Worm (Caenorhabditis elegans) whole organism, L4 larva: ENCODE data around the gene best-4.

Experiments used
- F49E8.2 ChIP-seq: sonication (generic microtip); optimal IDR thresholded peaks from 2 replicates; lab custom pipeline; 2016; ENCODE audit warnings: missing compliant biosample characterization, mild to moderate bottlenecking, missing genetic modification characterization, borderline replicate concordance
- Y5F2A.4 ChIP-seq: fragments of 200-800 bp; sonication (Bioruptor generic); optimal IDR thresholded peaks from 2 replicates; lab custom pipeline; 2018; ENCODE audit warnings: mild to moderate bottlenecking, missing genetic modification characterization, missing compliant biosample characterization
- ZK546.5 ChIP-seq, 2 experiments: sonication (generic microtip); optimal IDR thresholded peaks; 2 replicates each; lab custom pipeline; 2017; ENCODE audit warnings: missing biosample characterization in 2 of 2, missing genetic modification characterization in 2 of 2
- ama-1 ChIP-seq: fragments of 150-350 bp; optimal IDR thresholded peaks from 2 replicates; lab custom pipeline; 2014; ENCODE audit warnings: inconsistent platforms, mixed read lengths
- arid-1 ChIP-seq: fragments of 200-800 bp; sonication (Bioruptor generic); conservative IDR thresholded peaks from 2 replicates; pipeline ENCODE4 v1.3.6; 2022; ENCODE audit warnings: missing genetic modification reagents, missing genetic modification characterization, missing compliant biosample characterization
- ceh-62 ChIP-seq: sonication (generic microtip); optimal IDR thresholded peaks from 2 replicates; lab custom pipeline; 2017; ENCODE audit warnings: missing biosample characterization, missing genetic modification characterization
- hlh-30 ChIP-seq: sonication (generic microtip); optimal IDR thresholded peaks from 2 replicates; lab custom pipeline; 2017; ENCODE audit warnings: antibody characterized with exemption, mild to moderate bottlenecking, missing genetic modification characterization, missing compliant biosample characterization; ENCODE audit not compliant: insufficient read depth
- lin-39 ChIP-seq: fragments of 150-350 bp; optimal IDR thresholded peaks from 2 replicates; lab custom pipeline; 2014; ENCODE audit warnings: missing biosample characterization, missing genetic modification reagents, missing genetic modification characterization
- lsy-2 ChIP-seq, 2 experiments: fragments of 150-350 bp in 1 of 2; sonication (generic microtip) in 1 of 2; optimal IDR thresholded peaks; 2 replicates each; lab custom pipeline; 2014 to 2017; ENCODE audit warnings: missing biosample characterization in 2 of 2, missing genetic modification characterization in 2 of 2
- nhr-11 ChIP-seq: fragments of 150-350 bp; optimal IDR thresholded peaks from 2 replicates; lab custom pipeline; 2014; ENCODE audit warnings: missing biosample characterization, missing genetic modification characterization
- nhr-77 ChIP-seq: fragments of 150-350 bp; optimal IDR thresholded peaks from 2 replicates; lab custom pipeline; 2014; ENCODE audit warnings: missing biosample characterization, missing genetic modification characterization
- pha-4 ChIP-seq, 2 experiments: fragments of 150-350 bp in 1 of 2; fragments of 200-800 bp in 1 of 2; sonication (Bioruptor generic) in 1 of 2; IDR thresholded peaks in 1 of 2; optimal IDR thresholded peaks in 1 of 2; 2 replicates each; pipeline versions ENCODE4 v1.3.6 to Lab custom; 2014 to 2022; ENCODE audit warnings: missing genetic modification characterization in 2 of 2, missing genetic modification reagents in 2 of 2, missing biosample characterization in 1 of 2, missing compliant biosample characterization in 1 of 2

ce11 chrII:50862-51261, 39.2 kb upstream of the best-4 start:
- TF ChIP-seq ZK546.5 (tag; optimal IDR thresholded peaks at IDR 0.05; lab: Kevin White, UChicago) (no peak), arid-1 (GFP tag; lab: Robert Waterston, UW) (no peak), lsy-2 (tag; optimal IDR thresholded peaks at IDR 0.05; lab: Kevin White, UChicago) (no peak), pha-4 (GFP tag; IDR thresholded peaks at IDR 0.05; lab: Robert Waterston, UW) (no peak), pha-4 (tag; optimal IDR thresholded peaks at IDR 0.05; lab: Kevin White, UChicago) (no peak), nhr-11 (no peak), ama-1 (no peak), hlh-30 (tag; lab: Kevin White, UChicago) (no peak), F49E8.2 (tag; lab: Kevin White, UChicago) (no peak), nhr-77 (tag; lab: Kevin White, UChicago) (peak; percentile 53), ceh-62 (tag; lab: Kevin White, UChicago) (no peak), Y5F2A.4 (GFP tag; lab: Kevin White, UChicago) (no peak), lin-39 (tag; lab: Kevin White, UChicago) (no peak)
